Fruit fly (Drosophila melanogaster) whole organism, embryonic: Measurements from ENCODE around the gene Mul1.

Experiments used
- B-H2 ChIP-seq: fragments of 200-800 bp; sonication (Bioruptor generic); optimal IDR thresholded peaks from 2 replicates; lab custom pipeline; 2018; ENCODE audit warnings: missing biosample characterization, mild to moderate bottlenecking, missing genetic modification characterization
- CG10321 ChIP-seq: fragments of 200-800 bp; sonication (Bioruptor generic); IDR thresholded peaks from 2 replicates; pipeline ENCODE4 v1.3.6; 2022; ENCODE audit warnings: missing biosample characterization, missing genetic modification characterization
- CG10654 ChIP-seq: fragments of 200-800 bp; sonication (Bioruptor generic); optimal IDR thresholded peaks from 2 replicates; lab custom pipeline; 2016; ENCODE audit warnings: missing biosample characterization, missing genetic modification characterization
- CG12071 ChIP-seq: fragments of 200-800 bp; sonication (Bioruptor generic); optimal IDR thresholded peaks from 3 replicates; lab custom pipeline; 2018; ENCODE audit warnings: missing biosample characterization, mild to moderate bottlenecking, missing genetic modification characterization
- CG12744 ChIP-seq: fragments of 200-800 bp; sonication (Bioruptor generic); optimal IDR thresholded peaks from 2 replicates; lab custom pipeline; 2016; ENCODE audit warnings: missing biosample characterization, missing genetic modification characterization
- CG14860 ChIP-seq: fragments of 200-800 bp; sonication (Bioruptor generic); IDR thresholded peaks from 3 replicates; pipeline ENCODE4 v1.3.6; 2022; ENCODE audit warnings: missing biosample characterization, missing genetic modification characterization; ENCODE audit not compliant: partially characterized antibody
- CG15011 ChIP-seq: fragments of 200-800 bp; sonication (Bioruptor generic); optimal IDR thresholded peaks from 3 replicates; lab custom pipeline; 2018; ENCODE audit warnings: missing biosample characterization, mild to moderate bottlenecking, missing genetic modification characterization
- CG15073 ChIP-seq: fragments of 200-800 bp; sonication (Bioruptor generic); optimal IDR thresholded peaks from 2 replicates; lab custom pipeline; 2016; ENCODE audit warnings: missing biosample characterization, missing genetic modification characterization
- CG15514 ChIP-seq: fragments of 200-800 bp; sonication (Bioruptor generic); optimal IDR thresholded peaks from 3 replicates; lab custom pipeline; 2017; ENCODE audit warnings: missing biosample characterization, missing genetic modification characterization, mild to moderate bottlenecking, moderate library complexity, missing genetic modification reagents
- CG18599 ChIP-seq: fragments of 200-800 bp; sonication (Bioruptor generic); optimal IDR thresholded peaks from 3 replicates; lab custom pipeline; 2017; ENCODE audit warnings: missing biosample characterization, missing genetic modification characterization, mild to moderate bottlenecking, moderate library complexity, missing genetic modification reagents
- CG2116 ChIP-seq: fragments of 200-800 bp; sonication (Bioruptor generic); optimal IDR thresholded peaks from 3 replicates; lab custom pipeline; 2018; ENCODE audit warnings: missing biosample characterization, mild to moderate bottlenecking, missing genetic modification characterization
- CG34376 ChIP-seq: fragments of 200-800 bp; sonication (Bioruptor generic); optimal IDR thresholded peaks from 2 replicates; lab custom pipeline; 2018; ENCODE audit warnings: missing biosample characterization, mild to moderate bottlenecking, missing genetic modification characterization
- CG5245 ChIP-seq: fragments of 200-800 bp; sonication (Bioruptor generic); optimal IDR thresholded peaks from 3 replicates; lab custom pipeline; 2016; ENCODE audit warnings: missing biosample characterization, missing genetic modification characterization
- CG6791 ChIP-seq: fragments of 200-800 bp; sonication (Bioruptor generic); IDR thresholded peaks from 3 replicates; pipeline ENCODE4 v1.3.6; 2022; ENCODE audit warnings: missing biosample characterization, missing genetic modification characterization; ENCODE audit not compliant: partially characterized antibody
- CG7556 ChIP-seq: fragments of 200-800 bp; sonication (Bioruptor generic); optimal IDR thresholded peaks from 2 replicates; lab custom pipeline; 2017; ENCODE audit warnings: missing biosample characterization, mild to moderate bottlenecking, missing genetic modification characterization
- CG7786 ChIP-seq: fragments of 200-800 bp; sonication (Bioruptor generic); optimal IDR thresholded peaks from 2 replicates; lab custom pipeline; 2016; ENCODE audit warnings: missing biosample characterization, missing genetic modification characterization
- CG7987 ChIP-seq: fragments of 200-800 bp; sonication (Bioruptor generic); optimal IDR thresholded peaks from 2 replicates; lab custom pipeline; 2018; ENCODE audit warnings: missing biosample characterization, mild to moderate bottlenecking, missing genetic modification characterization, moderate library complexity
- CG9215 ChIP-seq: fragments of 200-800 bp; sonication (Bioruptor generic); IDR thresholded peaks from 2 replicates; pipeline ENCODE4 v1.3.6; 2022; ENCODE audit warnings: missing biosample characterization, missing genetic modification characterization
- CG9817 ChIP-seq: fragments of 200-800 bp; sonication (Bioruptor generic); optimal IDR thresholded peaks from 2 replicates; lab custom pipeline; 2018; ENCODE audit warnings: missing biosample characterization, mild to moderate bottlenecking, missing genetic modification characterization, moderate library complexity
- Eip74EF ChIP-seq, 2 experiments: fragments of 200-800 bp in 1 of 2; fragments of >200 bp in 1 of 2; sonication (Bioruptor generic) in 1 of 2; optimal IDR thresholded peaks; 2 replicates each; lab custom pipeline; 2017 to 2019; ENCODE audit warnings: missing biosample characterization in 2 of 2, missing genetic modification characterization in 2 of 2, mild to moderate bottlenecking in 1 of 2, moderate library complexity in 1 of 2
- Hr3 ChIP-seq: fragments of 200-800 bp; sonication (Bioruptor generic); optimal IDR thresholded peaks from 3 replicates; lab custom pipeline; 2016; ENCODE audit warnings: missing biosample characterization, missing genetic modification characterization
- Hr51 ChIP-seq, 2 experiments: fragments of 200-800 bp; sonication (Bioruptor generic); optimal IDR thresholded peaks; 2 replicates in 1 of 2; 3 replicates in 1 of 2; lab custom pipeline; 2016 to 2018; ENCODE audit warnings: missing biosample characterization in 2 of 2, missing genetic modification characterization in 2 of 2, mild to moderate bottlenecking in 1 of 2, moderate library complexity in 1 of 2
- MTF-1 ChIP-seq: fragments of 200-800 bp; sonication (Bioruptor generic); optimal IDR thresholded peaks from 2 replicates; lab custom pipeline; 2018; ENCODE audit warnings: missing biosample characterization, mild to moderate bottlenecking, missing genetic modification characterization, borderline replicate concordance
- Meics ChIP-seq: fragments of 200-800 bp; sonication (Bioruptor generic); optimal IDR thresholded peaks from 2 replicates; lab custom pipeline; 2017; ENCODE audit warnings: missing biosample characterization, mild to moderate bottlenecking, missing genetic modification characterization
- Myb ChIP-seq: fragments of 200-800 bp; sonication (Bioruptor generic); optimal IDR thresholded peaks from 2 replicates; lab custom pipeline; 2016; ENCODE audit warnings: missing biosample characterization, missing genetic modification characterization
- NFAT ChIP-seq: fragments of 200-800 bp; sonication (Bioruptor generic); IDR thresholded peaks from 2 replicates; pipeline ENCODE4 v1.3.6; 2022; ENCODE audit warnings: missing biosample characterization, missing genetic modification characterization
- Sox100B ChIP-seq: fragments of 200-800 bp; sonication (Bioruptor generic); optimal IDR thresholded peaks from 3 replicates; lab custom pipeline; 2018; ENCODE audit warnings: missing biosample characterization, mild to moderate bottlenecking, missing genetic modification characterization
- bcd ChIP-seq: fragments of 200-800 bp; sonication (Bioruptor generic); optimal IDR thresholded peaks from 2 replicates; lab custom pipeline; 2017; ENCODE audit warnings: missing biosample characterization, mild to moderate bottlenecking, missing genetic modification characterization
- bsh ChIP-seq, 2 experiments: fragments of 200-800 bp; sonication (Bioruptor generic); optimal IDR thresholded peaks; 2 replicates each; lab custom pipeline; 2017 to 2018; ENCODE audit warnings: mild to moderate bottlenecking in 2 of 2, missing biosample characterization in 2 of 2, missing genetic modification characterization in 2 of 2, moderate library complexity in 1 of 2
- cwo ChIP-seq: fragments of 200-800 bp; sonication (Bioruptor generic); optimal IDR thresholded peaks from 3 replicates; lab custom pipeline; 2017; ENCODE audit warnings: missing biosample characterization, missing genetic modification characterization, mild to moderate bottlenecking, moderate library complexity, missing genetic modification reagents
- dan ChIP-seq: fragments of 200-800 bp; sonication (Bioruptor generic); IDR thresholded peaks from 2 replicates; pipeline ENCODE4 v1.3.6; 2022; ENCODE audit warnings: missing biosample characterization, missing genetic modification characterization
- dm ChIP-seq: fragments of 200-800 bp; sonication (Bioruptor generic); optimal IDR thresholded peaks from 3 replicates; lab custom pipeline; 2016; ENCODE audit warnings: missing biosample characterization, missing genetic modification characterization
- grau ChIP-seq: fragments of 200-800 bp; optimal IDR thresholded peaks from 3 replicates; lab custom pipeline; 2019; ENCODE audit warnings: missing biosample characterization, mild to moderate bottlenecking, missing genetic modification characterization, moderate library complexity
- gsb ChIP-seq: fragments of 200-800 bp; sonication (Bioruptor generic); IDR thresholded peaks from 2 replicates; pipeline ENCODE4 v1.3.6; 2022; ENCODE audit warnings: missing biosample characterization, missing genetic modification characterization
- inv ChIP-seq: fragments of 200-800 bp; sonication (Bioruptor generic); IDR thresholded peaks from 2 replicates; pipeline ENCODE4 v1.3.6; 2022; ENCODE audit warnings: missing biosample characterization, missing genetic modification characterization; ENCODE audit not compliant: partially characterized antibody
- lov ChIP-seq, 2 experiments: fragments of 200-800 bp in 1 of 2; fragments of >200 bp in 1 of 2; sonication (Bioruptor generic) in 1 of 2; IDR thresholded peaks in 1 of 2; optimal IDR thresholded peaks in 1 of 2; 2 replicates in 1 of 2; 3 replicates in 1 of 2; pipeline versions ENCODE4 v1.3.6 to Lab custom; 2017 to 2022; ENCODE audit warnings: missing biosample characterization in 1 of 2, missing genetic modification characterization in 1 of 2
- onecut ChIP-seq: fragments of 200-800 bp; sonication (Bioruptor generic); IDR thresholded peaks from 2 replicates; pipeline ENCODE4 v1.3.6; 2022; ENCODE audit warnings: missing biosample characterization, missing genetic modification characterization
- pzg ChIP-seq: fragments of 200-800 bp; sonication (Bioruptor generic); optimal IDR thresholded peaks from 3 replicates; lab custom pipeline; 2018; ENCODE audit warnings: missing biosample characterization, mild to moderate bottlenecking, missing genetic modification characterization, moderate library complexity
- repo ChIP-seq: fragments of 200-800 bp; sonication (Bioruptor generic); optimal IDR thresholded peaks from 2 replicates; lab custom pipeline; 2016; ENCODE audit warnings: missing biosample characterization, missing genetic modification characterization
- run ChIP-seq: fragments of 200-800 bp; sonication (Bioruptor generic); optimal IDR thresholded peaks from 3 replicates; lab custom pipeline; 2018; ENCODE audit warnings: missing biosample characterization, mild to moderate bottlenecking, missing genetic modification characterization
- schlank ChIP-seq: fragments of 200-800 bp; sonication (Bioruptor generic); optimal IDR thresholded peaks from 2 replicates; lab custom pipeline; 2018; ENCODE audit warnings: missing biosample characterization, mild to moderate bottlenecking, missing genetic modification characterization
- sens-2 ChIP-seq: fragments of 200-800 bp; sonication (Bioruptor generic); IDR thresholded peaks from 2 replicates; pipeline ENCODE4 v1.3.6; 2022; ENCODE audit warnings: missing biosample characterization, missing genetic modification characterization
- seq ChIP-seq: fragments of 200-800 bp; sonication (Bioruptor generic); IDR thresholded peaks from 2 replicates; pipeline ENCODE4 v1.3.6; 2022; ENCODE audit warnings: missing biosample characterization, missing genetic modification characterization
- sima ChIP-seq: fragments of 200-800 bp; sonication (Bioruptor generic); optimal IDR thresholded peaks from 2 replicates; lab custom pipeline; 2016; ENCODE audit warnings: missing biosample characterization, missing genetic modification characterization
- usp ChIP-seq: fragments of >200 bp; optimal IDR thresholded peaks from 2 replicates; lab custom pipeline; 2017; ENCODE audit warnings: missing biosample characterization, missing genetic modification characterization
- vfl ChIP-seq: fragments of 200-800 bp; sonication (Bioruptor generic); optimal IDR thresholded peaks from 2 replicates; lab custom pipeline; 2016; ENCODE audit warnings: missing biosample characterization, missing genetic modification characterization
- vnd ChIP-seq: fragments of 200-800 bp; sonication (Bioruptor generic); IDR thresholded peaks from 3 replicates; pipeline ENCODE4 v1.3.6; 2022; ENCODE audit warnings: missing biosample characterization, missing genetic modification characterization; ENCODE audit not compliant: partially characterized antibody

Mul1 gene

DNA sequence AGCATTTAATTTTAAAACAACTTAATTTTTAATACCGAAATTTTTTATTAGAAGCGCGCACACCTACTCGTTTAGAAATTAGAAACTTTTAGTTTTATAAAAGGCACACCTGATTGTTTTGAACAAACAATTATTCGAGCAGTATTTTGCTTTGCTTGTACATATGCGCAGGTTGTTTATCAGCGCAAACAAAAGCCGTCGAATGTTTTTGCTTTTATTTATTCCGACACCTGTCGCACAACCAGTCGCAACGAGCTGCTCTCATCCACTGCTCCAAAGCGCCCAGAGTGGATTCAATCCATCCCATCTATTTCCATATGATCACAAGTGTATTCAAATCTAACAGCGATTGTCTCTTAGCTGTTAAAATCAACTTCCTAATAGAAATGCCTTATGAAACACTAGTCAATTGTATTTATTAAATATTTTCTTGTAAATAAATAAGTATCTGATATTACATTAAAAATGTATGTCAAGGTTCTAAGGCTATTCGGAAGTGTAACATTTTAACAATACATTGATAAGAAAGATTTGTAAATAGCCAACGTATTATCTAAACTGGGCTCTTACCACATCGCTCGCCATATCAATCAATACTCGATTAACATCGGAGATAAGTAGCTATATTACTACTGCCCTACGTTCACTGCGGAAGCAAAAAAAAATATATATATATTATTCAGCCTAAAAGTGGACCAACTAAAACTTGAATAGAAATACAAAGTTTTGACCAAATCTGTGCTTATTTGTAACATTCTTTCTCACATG lies 4.7 kb downstream of the Mul1 start, which contains the start of gene CG11594 (continued):
- TF ChIP-seq CG34376 (GFP tag; lab: Kevin White, UChicago), result peak; percentile 60
- no peak for TF ChIP-seq vfl
- TF ChIP-seq Myb (GFP tag; lab: Kevin White, UChicago), result no peak
- TF ChIP-seq Hr3 (GFP tag; lab: Kevin White, UChicago), result no peak
- peak; percentile 29 for TF ChIP-seq B-H2 (GFP tag; lab: Kevin White, UChicago)
- peak; percentile 21 for TF ChIP-seq bcd (GFP tag; lab: Kevin White, UChicago)
- TF ChIP-seq Meics (GFP tag; lab: Kevin White, UChicago), result peak; percentile 50
- TF ChIP-seq CG7556 (GFP tag; lab: Kevin White, UChicago), result peak; percentile 12
- peak; percentile 44 for TF ChIP-seq schlank (tag; lab: Kevin White, UChicago)
- no peak for TF ChIP-seq sima (GFP tag; lab: Kevin White, UChicago)
- peak; percentile 12 for TF ChIP-seq Sox100B (GFP tag; lab: Kevin White, UChicago)
- no peak for TF ChIP-seq vnd (GFP tag; lab: Robert Waterston, UW)
- no peak for TF ChIP-seq seq (GFP tag; lab: Robert Waterston, UW)
- no peak for TF ChIP-seq CG5245 (GFP tag; lab: Kevin White, UChicago)
- no peak for TF ChIP-seq CG2116 (GFP tag; lab: Kevin White, UChicago)
- TF ChIP-seq CG15514 (GFP tag; lab: Kevin White, UChicago), result peak; percentile 65
- no peak for TF ChIP-seq Hr51 (GFP tag; optimal IDR thresholded peaks at IDR 0.05; lab: Kevin White, UChicago)
- no peak for TF ChIP-seq grau
- TF ChIP-seq CG15073 (GFP tag; lab: Kevin White, UChicago), result no peak
- TF ChIP-seq lov (optimal IDR thresholded peaks at IDR 0.05; lab: Kevin White, UChicago), result no peak
- no peak for TF ChIP-seq lov (GFP tag; IDR thresholded peaks at IDR 0.05; lab: Robert Waterston, UW)
- TF ChIP-seq run (tag; lab: Kevin White, UChicago), result no peak
- peak; percentile 3 for TF ChIP-seq cwo (GFP tag; lab: Kevin White, UChicago)
- no peak for TF ChIP-seq pzg (GFP tag; lab: Kevin White, UChicago)
- TF ChIP-seq onecut, result no peak
- TF ChIP-seq gsb, result peak; percentile 41; the same call in 1 of the 2 replicates
- no peak for TF ChIP-seq CG6791
- TF ChIP-seq NFAT (GFP tag; lab: Robert Waterston, UW), result peak; percentile 33; the same call in 1 of the 2 replicates
- no peak for TF ChIP-seq CG10654 (GFP tag; lab: Kevin White, UChicago)
- peak; percentile 49 for TF ChIP-seq CG7987 (GFP tag; lab: Kevin White, UChicago)
- TF ChIP-seq dan (GFP tag; lab: Robert Waterston, UW), result no peak
- TF ChIP-seq CG9215 (GFP tag; lab: Robert Waterston, UW), result no peak
- 0 out of 2 replicates have a peak, but pooled peaks have one; percentile 17 for TF ChIP-seq CG10321 (GFP tag; lab: Robert Waterston, UW)
- TF ChIP-seq CG12744, result no peak
- TF ChIP-seq CG12071, result peak; percentile 54
- TF ChIP-seq repo (GFP tag; lab: Kevin White, UChicago), result no peak
- peak; percentile 24 for TF ChIP-seq MTF-1 (GFP tag; lab: Kevin White, UChicago)
- TF ChIP-seq usp (GFP tag; lab: Kevin White, UChicago), result no peak
- no peak for TF ChIP-seq CG14860 (GFP tag; lab: Robert Waterston, UW)
- peak; percentile 48 for TF ChIP-seq CG9817 (tag; lab: Kevin White, UChicago)
- TF ChIP-seq inv (GFP tag; lab: Robert Waterston, UW), result no peak
- no peak for TF ChIP-seq dm
- TF ChIP-seq CG15011, result peak; percentile 48
- no peak for TF ChIP-seq bsh (GFP tag; optimal IDR thresholded peaks at IDR 0.05; lab: Kevin White, UChicago)
- TF ChIP-seq sens-2, result no peak
- TF ChIP-seq CG7786 (GFP tag; lab: Kevin White, UChicago), result no peak
- TF ChIP-seq CG18599 (GFP tag; lab: Kevin White, UChicago), result peak; percentile 56
- peak in 1 of 2 experiments; percentile 54 for TF ChIP-seq Eip74EF (GFP tag; optimal IDR thresholded peaks at IDR 0.05; lab: Kevin White, UChicago)
